Worm (Caenorhabditis elegans) whole organism, L3 larva: ENCODE results near the gene lmtr-2.

ENCODE experiments used
- ZK546.5 ChIP-seq: sonication (generic microtip); optimal IDR thresholded peaks from 2 replicates; lab custom pipeline; 2017; ENCODE audit warnings: missing biosample characterization, missing genetic modification characterization
- aly-2 ChIP-seq: fragments of 150-350 bp; optimal IDR thresholded peaks from 2 replicates; lab custom pipeline; 2014; ENCODE audit warnings: missing biosample characterization, missing genetic modification characterization
- ama-1 ChIP-seq: fragments of 150-350 bp; optimal IDR thresholded peaks from 2 replicates; lab custom pipeline; 2018
- ceh-28 ChIP-seq: fragments of 150-350 bp; optimal IDR thresholded peaks from 2 replicates; lab custom pipeline; 2014; ENCODE audit warnings: missing biosample characterization, missing genetic modification reagents, missing genetic modification characterization
- egl-27 ChIP-seq: sonication (generic microtip); optimal IDR thresholded peaks from 4 replicates; lab custom pipeline; 2017; ENCODE audit warnings: missing biosample characterization, missing genetic modification reagents, missing genetic modification characterization
- elt-1 ChIP-seq: fragments of 150-350 bp; optimal IDR thresholded peaks from 2 replicates; lab custom pipeline; 2014; ENCODE audit warnings: missing biosample characterization, missing genetic modification characterization
- jun-1 ChIP-seq: fragments of 150-350 bp; optimal IDR thresholded peaks from 2 replicates; lab custom pipeline; 2014; ENCODE audit warnings: missing biosample characterization, missing genetic modification reagents, missing genetic modification characterization
- nhr-11 ChIP-seq: fragments of 150-350 bp; optimal IDR thresholded peaks from 2 replicates; lab custom pipeline; 2014; ENCODE audit warnings: missing biosample characterization, missing genetic modification characterization
- nhr-76 ChIP-seq: fragments of 150-350 bp; sonication (generic microtip); optimal IDR thresholded peaks from 5 replicates; lab custom pipeline; 2014; ENCODE audit warnings: missing biosample characterization, missing genetic modification characterization
- skn-1 ChIP-seq: fragments of 150-350 bp; optimal IDR thresholded peaks from 2 replicates; lab custom pipeline; 2014; ENCODE audit warnings: missing biosample characterization, missing genetic modification characterization
- snpc-4 ChIP-seq: fragments of 150-350 bp; optimal IDR thresholded peaks from 2 replicates; lab custom pipeline; 2014; ENCODE audit warnings: missing biosample characterization, missing genetic modification characterization
- unc-39 ChIP-seq: sonication (generic microtip); optimal IDR thresholded peaks from 4 replicates; lab custom pipeline; 2017; ENCODE audit warnings: missing biosample characterization, missing genetic modification characterization

- TF ChIP-seq egl-27 (tag; lab: Kevin White, UChicago) (no peak), snpc-4 (no peak), ama-1 (no peak), unc-39 (no peak), aly-2 (tag; lab: Kevin White, UChicago) (no peak), jun-1 (no peak), ceh-28 (tag; lab: Kevin White, UChicago) (no peak), nhr-76 (no peak), ZK546.5 (tag; lab: Kevin White, UChicago) (no peak), skn-1 (tag; lab: Kevin White, UChicago) (no peak), elt-1 (no peak), nhr-11 (tag; lab: Kevin White, UChicago) (no peak)
Observed at ce11 chrV:7970519-7970918, 40.4 kb downstream of the lmtr-2 start.
